Fruit fly (Drosophila melanogaster) whole organism, wandering third instar larva: ENCODE results near the gene PIG-H.

Experiments used
- GATAd ChIP-seq: sonication (Bioruptor generic); optimal IDR thresholded peaks from 2 replicates; lab custom pipeline; 2016; ENCODE audit warnings: missing biosample characterization, missing genetic modification characterization
- dmrt93B ChIP-seq: fragments of 200-800 bp; sonication (Bioruptor generic); optimal IDR thresholded peaks from 2 replicates; lab custom pipeline; 2018; ENCODE audit warnings: missing biosample characterization, mild to moderate bottlenecking, missing genetic modification characterization

dm6 chr3R:8013121-8014009 lies 13.7 kb downstream of the PIG-H start, which contains the start of the genes CG10435 and Pbp95:
- no peak for TF ChIP-seq dmrt93B
- no peak for TF ChIP-seq GATAd (GFP tag; lab: Kevin White, UChicago)
